Worm (Caenorhabditis elegans): ENCODE measurements around the gene ser-2.

Gene ser-2

ce11 chrX:15334897-15335296 lies 32.1 kb upstream of the ser-2 start:
- TF ChIP-seq sma-9 (GFP tag; optimal IDR thresholded peaks at IDR 0.05) (peak; percentile 60), sma-9 (tag; optimal IDR thresholded peaks at IDR 0.05) (no peak), nhr-129 (tag; optimal IDR thresholded peaks at IDR 0.05) (peak; percentile 13), ztf-1 (GFP tag; conservative IDR thresholded peaks at IDR 0.05) (no peak)

ce11 chrX:15330664-15331063 lies 27.9 kb upstream of the ser-2 start, which contains the start of gene Y15E3A.4:
Y15E3A.4 (plus strand) TSS chrX:15330964.
- TF ChIP-seq nhr-23 (tag; optimal IDR thresholded peaks at IDR 0.05) (no peak), crh-2 (tag; optimal IDR thresholded peaks at IDR 0.05) (no peak)

- TF ChIP-seq nhr-6 (tag; optimal IDR thresholded peaks at IDR 0.05): no peak
- TF ChIP-seq snpc-4 (tag; optimal IDR thresholded peaks at IDR 0.05): no peak
- no peak for TF ChIP-seq ama-1 (optimal IDR thresholded peaks at IDR 0.05)
- no peak for TF ChIP-seq egl-27 (tag; optimal IDR thresholded peaks at IDR 0.05)
- no peak for TF ChIP-seq Y55F3AM.14 (GFP tag; optimal IDR thresholded peaks at IDR 0.05)
- no peak for TF ChIP-seq nhr-21 (tag; optimal IDR thresholded peaks at IDR 0.05)
- no peak for TF ChIP-seq crh-2 (tag; optimal IDR thresholded peaks at IDR 0.05)
- TF ChIP-seq ztf-11 (tag; optimal IDR thresholded peaks at IDR 0.05): no peak
- no peak for TF ChIP-seq aly-2 (tag; optimal IDR thresholded peaks at IDR 0.05)
- TF ChIP-seq gmeb-1 (tag; optimal IDR thresholded peaks at IDR 0.05): no peak
- TF ChIP-seq lin-11 (tag; optimal IDR thresholded peaks at IDR 0.05): no peak
- no peak for TF ChIP-seq lin-39 (tag; optimal IDR thresholded peaks at IDR 0.05)
- no peak for TF ChIP-seq mdl-1 (tag; optimal IDR thresholded peaks at IDR 0.05)
- TF ChIP-seq R02D3.7 (tag; optimal IDR thresholded peaks at IDR 0.05): no peak
- TF ChIP-seq ZK546.5 (tag; optimal IDR thresholded peaks at IDR 0.05): no peak
- no peak for TF ChIP-seq nhr-11 (tag; optimal IDR thresholded peaks at IDR 0.05)
- no peak for TF ChIP-seq blmp-1 (tag; optimal IDR thresholded peaks at IDR 0.05; ENCODE audit: insufficient read depth)
- no peak for TF ChIP-seq nhr-129 (tag; optimal IDR thresholded peaks at IDR 0.05)
- no peak for TF ChIP-seq mbf-1 (tag; optimal IDR thresholded peaks at IDR 0.05)
Measured at ce11 chrX:15328343-15328742, 25.6 kb upstream of the ser-2 start.

- TF ChIP-seq crh-2 (tag; optimal IDR thresholded peaks at IDR 0.05): peak; percentile 42
- TF ChIP-seq nhr-6 (tag; optimal IDR thresholded peaks at IDR 0.05): peak; percentile 7
- peak; percentile 69 for TF ChIP-seq sma-9 (GFP tag; optimal IDR thresholded peaks at IDR 0.05)
- no peak for TF ChIP-seq sma-9 (tag; optimal IDR thresholded peaks at IDR 0.05)
- no peak for TF ChIP-seq C34F6.9 (tag; optimal IDR thresholded peaks at IDR 0.05)
- TF ChIP-seq nhr-23 (tag; optimal IDR thresholded peaks at IDR 0.05): peak; percentile 10
- peak; percentile 32 for TF ChIP-seq sma-3 (GFP tag; optimal IDR thresholded peaks at IDR 0.05)
- TF ChIP-seq ZK546.5 (tag; optimal IDR thresholded peaks at IDR 0.05): no peak
- TF ChIP-seq blmp-1 (tag; optimal IDR thresholded peaks at IDR 0.05; ENCODE audit: insufficient read depth): peak; percentile 51
- TF ChIP-seq ceh-16 (tag; optimal IDR thresholded peaks at IDR 0.05): peak; percentile 78
- TF ChIP-seq nhr-25 (tag; optimal IDR thresholded peaks at IDR 0.05): peak; percentile 81
Measured at ce11 chrX:15327238-15327637, 24.5 kb upstream of the ser-2 start.

ce11 chrX:15325709-15326108 lies 22.9 kb upstream of the ser-2 start, which contains the start of gene Y15E3A.3:
Y15E3A.3 (minus strand) TSS chrX:15325809.
- no peak for TF ChIP-seq peb-1 (tag; optimal IDR thresholded peaks at IDR 0.05)
- no peak for TF ChIP-seq unc-55 (GFP tag; optimal IDR thresholded peaks at IDR 0.05)
- no peak for TF ChIP-seq ceh-82 (tag; optimal IDR thresholded peaks at IDR 0.05)
- no peak for TF ChIP-seq ama-1 (optimal IDR thresholded peaks at IDR 0.05)
- TF ChIP-seq zag-1 (tag; optimal IDR thresholded peaks at IDR 0.05): no peak
- no peak for TF ChIP-seq sma-9 (GFP tag; optimal IDR thresholded peaks at IDR 0.05)
- no peak for TF ChIP-seq sma-9 (tag; optimal IDR thresholded peaks at IDR 0.05)
- no peak for TF ChIP-seq Y55F3AM.14 (GFP tag; optimal IDR thresholded peaks at IDR 0.05)
- TF ChIP-seq lin-13 (GFP tag; optimal IDR thresholded peaks at IDR 0.05): no peak
- TF ChIP-seq nhr-25 (tag; optimal IDR thresholded peaks at IDR 0.05): no peak
- TF ChIP-seq nhr-237 (tag; optimal IDR thresholded peaks at IDR 0.05): no peak
- no peak for TF ChIP-seq sem-4 (tag; optimal IDR thresholded peaks at IDR 0.05)

- no peak for TF ChIP-seq blmp-1 (tag; optimal IDR thresholded peaks at IDR 0.05; ENCODE audit: insufficient read depth)
- TF ChIP-seq ztf-1 (GFP tag; conservative IDR thresholded peaks at IDR 0.05): no peak
- no peak for TF ChIP-seq Y55F3AM.14 (GFP tag; optimal IDR thresholded peaks at IDR 0.05)
- no peak for TF ChIP-seq nhr-21 (tag; optimal IDR thresholded peaks at IDR 0.05)
- TF ChIP-seq F13H6.1 (tag; optimal IDR thresholded peaks at IDR 0.05): no peak
- TF ChIP-seq zag-1 (tag; optimal IDR thresholded peaks at IDR 0.05): no peak
- TF ChIP-seq lsy-2 (tag; optimal IDR thresholded peaks at IDR 0.05): no peak
- TF ChIP-seq ama-1 (optimal IDR thresholded peaks at IDR 0.05): no peak
- no peak for TF ChIP-seq unc-62 (GFP tag; optimal IDR thresholded peaks at IDR 0.05)
Measured at ce11 chrX:15321791-15322190, 19.0 kb upstream of the ser-2 start.

Data from whole organism, L2 larva.